Worm (Caenorhabditis elegans): Measurements from ENCODE around the gene dbn-1.

The dbn-1 gene

DNA sequence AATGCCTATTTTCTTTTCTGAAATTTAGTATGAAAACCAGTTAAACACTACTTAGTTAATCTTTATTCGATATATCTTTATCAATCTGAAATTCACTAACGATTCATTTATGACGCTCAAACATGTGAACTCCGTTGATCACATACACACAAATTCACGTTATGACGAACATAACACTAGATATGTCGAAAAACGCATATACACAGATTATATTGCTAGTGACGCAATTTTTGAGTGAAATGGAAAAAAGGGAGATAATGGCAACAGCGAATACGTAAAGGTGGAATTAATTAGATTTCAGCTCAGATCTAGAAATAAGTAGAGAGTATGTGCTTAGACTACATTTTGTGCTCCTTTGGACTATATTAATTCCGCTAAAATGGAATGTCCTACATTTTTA, 45.0 kb downstream of the dbn-1 start:
- peak; percentile 25 for TF ChIP-seq nhr-21 (tag; optimal IDR thresholded peaks at IDR 0.05)
- TF ChIP-seq nhr-6 (tag; optimal IDR thresholded peaks at IDR 0.05) = no peak

ce11 chrIII:13716266-13716665, 45.6 kb downstream of the dbn-1 start:
- peak; percentile 51 for TF ChIP-seq ztf-4 (tag; optimal IDR thresholded peaks at IDR 0.05)
- no peak for TF ChIP-seq R02D3.7 (tag; optimal IDR thresholded peaks at IDR 0.05)
- TF ChIP-seq crh-2 (tag; optimal IDR thresholded peaks at IDR 0.05) = peak; percentile 7
- TF ChIP-seq nhr-21 (tag; optimal IDR thresholded peaks at IDR 0.05) = peak; percentile 59
- TF ChIP-seq alr-1 (tag; optimal IDR thresholded peaks at IDR 0.05) = no peak
- no peak for TF ChIP-seq nhr-11 (tag; optimal IDR thresholded peaks at IDR 0.05)
- peak in 1 of 2 experiments; percentile 57 for TF ChIP-seq lsy-2 (tag; optimal IDR thresholded peaks at IDR 0.05)
- peak; percentile 34 for TF ChIP-seq dmd-4 (tag; optimal IDR thresholded peaks at IDR 0.05)
- no peak for TF ChIP-seq unc-62 (GFP tag; optimal IDR thresholded peaks at IDR 0.05)
- TF ChIP-seq unc-39 (tag; optimal IDR thresholded peaks at IDR 0.05) = no peak
- TF ChIP-seq nhr-77 (tag; optimal IDR thresholded peaks at IDR 0.05) = no peak
- TF ChIP-seq C34F6.9 (tag; optimal IDR thresholded peaks at IDR 0.05) = peak; percentile 45
- TF ChIP-seq ztf-11 (tag; optimal IDR thresholded peaks at IDR 0.05) = no peak
- TF ChIP-seq sma-9 (GFP tag; optimal IDR thresholded peaks at IDR 0.05) = peak; percentile 40
- TF ChIP-seq sma-9 (tag; optimal IDR thresholded peaks at IDR 0.05) = no peak

DNA sequence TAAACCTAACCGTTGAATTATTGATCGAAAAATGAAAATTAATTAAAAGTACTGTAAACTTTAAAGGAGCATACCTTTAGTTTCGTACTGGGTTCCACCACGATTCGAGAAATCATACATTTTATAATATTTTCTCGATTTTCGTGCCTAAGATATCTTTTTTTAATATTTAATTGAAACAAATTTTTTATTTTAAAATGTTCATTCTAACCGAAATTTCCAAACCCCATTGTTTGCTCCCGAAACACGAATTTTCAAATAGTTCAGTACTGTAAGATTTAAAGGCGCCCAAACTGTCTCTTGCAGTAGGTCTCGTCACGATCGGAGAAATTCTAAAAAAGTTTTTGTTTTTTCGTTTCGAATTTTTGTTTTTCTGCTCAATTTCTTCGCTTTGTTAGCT, 46.9 kb downstream of the dbn-1 start:
- TF ChIP-seq F13H6.1 (tag; optimal IDR thresholded peaks at IDR 0.05) (no peak), nhr-237 (tag; optimal IDR thresholded peaks at IDR 0.05) (no peak), blmp-1 (tag; optimal IDR thresholded peaks at IDR 0.05; ENCODE audit: insufficient read depth) (no peak), nhr-25 (tag; optimal IDR thresholded peaks at IDR 0.05) (no peak), Y55F3AM.14 (GFP tag; optimal IDR thresholded peaks at IDR 0.05) (no peak), aly-2 (tag; optimal IDR thresholded peaks at IDR 0.05) (no peak), nhr-6 (tag; optimal IDR thresholded peaks at IDR 0.05) (no peak), mab-5 (tag; optimal IDR thresholded peaks at IDR 0.05) (no peak), mdl-1 (tag; optimal IDR thresholded peaks at IDR 0.05) (no peak), nhr-23 (tag; optimal IDR thresholded peaks at IDR 0.05) (no peak), nhr-129 (tag; optimal IDR thresholded peaks at IDR 0.05) (no peak), sem-4 (tag; optimal IDR thresholded peaks at IDR 0.05) (no peak), peb-1 (tag; optimal IDR thresholded peaks at IDR 0.05) (no peak)

DNA sequence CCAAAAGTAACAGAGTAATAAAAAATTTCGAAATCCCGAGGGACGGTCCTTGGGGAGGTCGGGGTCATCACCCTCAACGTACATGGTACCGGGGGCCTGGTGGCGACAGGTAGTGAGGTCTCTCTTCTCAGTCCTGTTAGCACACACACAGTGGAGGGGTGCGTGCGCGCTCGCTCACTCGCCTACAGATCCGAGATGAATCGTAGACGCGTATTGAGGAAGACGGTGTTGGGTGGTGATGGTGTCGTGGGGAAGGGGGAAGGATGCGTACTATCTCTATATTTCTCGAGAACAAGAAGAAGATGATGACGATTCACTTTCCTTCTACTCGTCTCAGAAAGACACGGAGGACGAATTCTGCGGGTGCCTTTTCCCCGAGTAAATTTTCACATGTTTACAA, 48.1 kb downstream of the dbn-1 start:
- TF ChIP-seq skn-1 (tag; optimal IDR thresholded peaks at IDR 0.05) (no peak), egl-27 (tag; optimal IDR thresholded peaks at IDR 0.05) (no peak)

ce11 chrIII:13712854-13713293, 49.0 kb downstream of the dbn-1 start:
- TF ChIP-seq nhr-11 (tag; optimal IDR thresholded peaks at IDR 0.05) (no peak), aly-2 (tag; optimal IDR thresholded peaks at IDR 0.05) (no peak), ZK546.5 (tag; optimal IDR thresholded peaks at IDR 0.05) (no peak), zag-1 (tag; optimal IDR thresholded peaks at IDR 0.05) (peak; percentile 36), sma-3 (GFP tag; optimal IDR thresholded peaks at IDR 0.05) (no peak), alr-1 (tag; optimal IDR thresholded peaks at IDR 0.05) (no peak), nhr-6 (tag; optimal IDR thresholded peaks at IDR 0.05) (no peak), unc-62 (GFP tag; optimal IDR thresholded peaks at IDR 0.05) (no peak), skn-1 (tag; optimal IDR thresholded peaks at IDR 0.05) (no peak), Y55F3AM.14 (GFP tag; optimal IDR thresholded peaks at IDR 0.05) (no peak), sem-4 (tag; optimal IDR thresholded peaks at IDR 0.05) (peak; percentile 41), nhr-25 (tag; optimal IDR thresholded peaks at IDR 0.05) (no peak), ztf-11 (tag; optimal IDR thresholded peaks at IDR 0.05) (no peak), nhr-12 (tag; optimal IDR thresholded peaks at IDR 0.05) (no peak), nhr-23 (tag; optimal IDR thresholded peaks at IDR 0.05) (no peak), nhr-77 (tag; optimal IDR thresholded peaks at IDR 0.05) (no peak), ama-1 (optimal IDR thresholded peaks at IDR 0.05) (no peak), mdl-1 (tag; optimal IDR thresholded peaks at IDR 0.05) (peak in 1 of 2 experiments; percentile 40), ztf-4 (tag; optimal IDR thresholded peaks at IDR 0.05) (no peak), nhr-21 (tag; optimal IDR thresholded peaks at IDR 0.05) (no peak), nhr-10 (tag; optimal IDR thresholded peaks at IDR 0.05) (no peak), mab-5 (tag; optimal IDR thresholded peaks at IDR 0.05) (peak; percentile 35), mbf-1 (tag; optimal IDR thresholded peaks at IDR 0.05) (no peak), unc-39 (tag; optimal IDR thresholded peaks at IDR 0.05) (no peak), blmp-1 (tag; optimal IDR thresholded peaks at IDR 0.05; ENCODE audit: insufficient read depth) (peak; percentile 9), elt-3 (tag; optimal IDR thresholded peaks at IDR 0.05) (no peak), fos-1 (tag; optimal IDR thresholded peaks at IDR 0.05) (peak; percentile 7), nhr-237 (tag; optimal IDR thresholded peaks at IDR 0.05) (no peak), lsy-2 (tag; optimal IDR thresholded peaks at IDR 0.05) (peak in 1 of 2 experiments; percentile 67), snpc-4 (tag; optimal IDR thresholded peaks at IDR 0.05) (no peak), F13H6.1 (tag; optimal IDR thresholded peaks at IDR 0.05) (peak; percentile 99), ceh-16 (tag; optimal IDR thresholded peaks at IDR 0.05) (no peak), unc-55 (GFP tag; optimal IDR thresholded peaks at IDR 0.05) (peak; percentile 54), C34F6.9 (tag; optimal IDR thresholded peaks at IDR 0.05) (peak; percentile 16), peb-1 (tag; optimal IDR thresholded peaks at IDR 0.05) (no peak), elt-1 (tag; optimal IDR thresholded peaks at IDR 0.05) (no peak), nhr-129 (tag; optimal IDR thresholded peaks at IDR 0.05) (no peak), crh-2 (tag; optimal IDR thresholded peaks at IDR 0.05) (no peak), sma-9 (GFP tag; optimal IDR thresholded peaks at IDR 0.05) (peak; percentile 87), sma-9 (tag; optimal IDR thresholded peaks at IDR 0.05) (no peak)
